Fruit fly (Drosophila melanogaster): Measurements from ENCODE around the gene Cpr65Ax1.

Gene Cpr65Ax1

DNA sequence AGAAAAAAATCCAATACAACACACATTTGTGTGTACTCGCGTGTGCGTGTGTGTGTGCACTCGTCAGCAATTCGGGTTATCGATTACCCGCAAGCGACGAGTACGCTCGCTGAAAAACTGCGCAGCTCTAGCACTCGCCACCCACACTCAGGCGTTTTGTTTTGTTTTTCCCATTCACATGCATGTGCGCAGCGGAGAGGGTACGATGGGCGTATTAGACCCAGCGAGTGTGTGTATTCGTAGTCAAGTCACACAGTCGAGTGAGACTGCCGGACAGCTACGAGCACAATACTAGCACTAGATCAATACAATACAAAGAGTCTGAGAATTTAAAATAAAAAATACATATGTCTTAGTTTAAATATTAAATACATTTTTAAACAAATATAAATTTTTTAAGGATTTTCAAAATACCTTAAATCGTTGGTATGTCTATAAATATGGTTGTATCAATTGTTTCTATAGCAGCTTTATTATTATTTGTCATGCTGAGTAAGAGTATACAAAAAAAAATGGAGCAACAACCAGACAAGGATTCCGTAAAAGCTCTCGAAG, 37.2 kb upstream of the Cpr65Ax1 start, which contains the start of the genes D19B and CG43293 (continued):
- TF ChIP-seq CG11093 (GFP tag; IDR thresholded peaks at IDR 0.05) (peak; percentile 82; the same call in 2 of the 3 replicates), sima (GFP tag; optimal IDR thresholded peaks at IDR 0.05) (peak; percentile 23), Jarid2 (GFP tag; optimal IDR thresholded peaks at IDR 0.05) (peak; percentile 70), pfk (GFP tag; optimal IDR thresholded peaks at IDR 0.05) (peak; percentile 31), CG31388 (GFP tag; optimal IDR thresholded peaks at IDR 0.05) (peak; percentile 66), Oaz (GFP tag; IDR thresholded peaks at IDR 0.05) (peak; percentile 66), sug (tag; optimal IDR thresholded peaks at IDR 0.05) (peak; percentile 80), nau (GFP tag; optimal IDR thresholded peaks at IDR 0.05) (no peak), Ravus (GFP tag; IDR thresholded peaks at IDR 0.05) (peak; percentile 61), schlank (tag; optimal IDR thresholded peaks at IDR 0.05) (peak; percentile 80), CG17802 (tag; optimal IDR thresholded peaks at IDR 0.05) (peak; percentile 60), shn (GFP tag; optimal IDR thresholded peaks at IDR 0.05) (peak; percentile 85), CG15479 (GFP tag; optimal IDR thresholded peaks at IDR 0.05) (peak; percentile 31), CG34376 (GFP tag; optimal IDR thresholded peaks at IDR 0.05) (peak; percentile 69), CG4404 (GFP tag; IDR thresholded peaks at IDR 0.05) (peak; percentile 73), Hand (GFP tag; optimal IDR thresholded peaks at IDR 0.05) (peak; percentile 62), CG14441 (GFP tag; IDR thresholded peaks at IDR 0.05) (peak; percentile 93), h (optimal IDR thresholded peaks at IDR 0.05) (no peak), CG4328 (GFP tag; optimal IDR thresholded peaks at IDR 0.05) (peak; percentile 76), CG10267 (tag; optimal IDR thresholded peaks at IDR 0.05) (peak; percentile 82), CG8089 (GFP tag; optimal IDR thresholded peaks at IDR 0.05) (peak; percentile 66), Trl (optimal IDR thresholded peaks at IDR 0.05) (no peak), Trl (GFP tag; optimal IDR thresholded peaks at IDR 0.05) (peak; percentile 87), Hr3 (GFP tag; optimal IDR thresholded peaks at IDR 0.05) (peak; percentile 89), Kr (GFP tag; optimal IDR thresholded peaks at IDR 0.05) (no peak), Abd-B (GFP tag; optimal IDR thresholded peaks at IDR 0.05) (peak; percentile 65), CG9876 (GFP tag; optimal IDR thresholded peaks at IDR 0.05) (peak; percentile 78), al (GFP tag; IDR thresholded peaks at IDR 0.05) (peak; percentile 83), btn (GFP tag; optimal IDR thresholded peaks at IDR 0.05) (peak; percentile 67), croc (GFP tag; conservative IDR thresholded peaks at IDR 0.05) (peak; percentile 61; the same call in 2 of the 3 replicates), Bteb2 (GFP tag; optimal IDR thresholded peaks at IDR 0.05) (peak; percentile 78), CG31441 (GFP tag; IDR thresholded peaks at IDR 0.05) (peak; percentile 79), HLH3B (GFP tag; IDR thresholded peaks at IDR 0.05) (peak; percentile 91), CG6765 (GFP tag; optimal IDR thresholded peaks at IDR 0.05) (peak; percentile 81), CG6254 (GFP tag; optimal IDR thresholded peaks at IDR 0.05) (peak; percentile 77), Lpt (GFP tag; optimal IDR thresholded peaks at IDR 0.05) (no peak), Sin3A (optimal IDR thresholded peaks at IDR 0.05) (no peak), dimm (GFP tag; IDR thresholded peaks at IDR 0.05) (peak; percentile 73), CG2678 (tag; optimal IDR thresholded peaks at IDR 0.05) (peak; percentile 90), Hr78 (GFP tag; optimal IDR thresholded peaks at IDR 0.05) (no peak), jing (GFP tag; optimal IDR thresholded peaks at IDR 0.05) (no peak), Bdp1 (GFP tag; optimal IDR thresholded peaks at IDR 0.05) (peak; percentile 52), CG12236 (GFP tag; optimal IDR thresholded peaks at IDR 0.05) (peak; percentile 64), CG10543 (GFP tag; optimal IDR thresholded peaks at IDR 0.05) (peak; percentile 78), zen2 (GFP tag; IDR thresholded peaks at IDR 0.05; ENCODE audit: partially characterized antibody) (peak; percentile 5; the same call in 1 of the 3 replicates), CG8944 (GFP tag; optimal IDR thresholded peaks at IDR 0.05) (peak; percentile 88), knrl (GFP tag; IDR thresholded peaks at IDR 0.05; ENCODE audit: partially characterized antibody) (peak; percentile 49), onecut (GFP tag; IDR thresholded peaks at IDR 0.05) (peak; percentile 91), CG10959 (GFP tag; IDR thresholded peaks at IDR 0.05) (peak; percentile 81), gsb (GFP tag; IDR thresholded peaks at IDR 0.05) (peak; percentile 75), CG17829 (tag; optimal IDR thresholded peaks at IDR 0.05) (peak; percentile 89)
